Fruit fly (Drosophila melanogaster): ENCODE measurements around the gene Tom70.
A peak's percentile ranks its signal among the peaks of the same experiment; 100 is the strongest.

The Tom70 gene

DNA sequence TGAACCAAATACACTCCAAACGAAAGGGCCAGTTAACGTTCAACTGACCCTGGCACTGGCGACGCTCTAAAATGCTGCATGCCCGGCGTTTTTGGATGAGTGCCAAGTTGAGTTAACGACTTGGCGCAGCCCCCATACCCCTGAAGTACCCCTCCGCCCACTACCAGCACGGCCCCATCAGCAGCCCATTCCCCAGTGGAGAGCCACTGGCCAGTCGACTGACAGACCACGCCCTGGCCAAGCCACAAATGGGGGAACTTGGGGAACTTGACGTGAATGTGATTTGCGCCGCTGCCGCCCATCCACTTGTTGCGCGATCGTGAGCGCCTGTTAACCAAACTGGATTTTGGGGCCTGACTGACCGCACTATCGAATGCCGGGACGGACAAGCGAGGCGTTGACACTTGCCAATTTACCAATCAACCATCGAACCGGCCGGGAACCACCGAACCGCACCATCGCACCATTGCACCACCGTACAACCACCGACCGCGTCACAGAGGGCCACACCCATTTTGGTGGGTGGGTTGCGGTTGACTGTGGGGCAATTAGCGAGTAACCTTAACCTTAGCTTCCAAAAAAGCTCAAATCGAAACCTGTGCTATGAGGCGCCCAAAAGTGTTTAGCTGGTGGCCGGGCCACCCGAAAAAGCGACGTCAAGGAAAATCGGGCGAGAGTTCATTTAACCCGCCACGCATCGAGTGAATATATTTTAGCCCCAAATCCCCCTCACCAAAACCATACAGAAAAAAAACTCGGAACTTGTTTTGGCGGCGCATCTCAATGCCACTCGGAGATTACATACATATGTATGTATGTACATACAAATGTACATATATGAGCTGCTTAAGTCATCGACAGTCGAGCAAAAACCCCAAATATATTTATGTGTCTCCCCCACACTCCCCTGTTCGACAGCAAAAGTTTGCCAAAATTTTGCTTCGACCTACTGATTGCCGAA lies 32.6 kb downstream of the Tom70 start:
- TF ChIP-seq sv (GFP tag; optimal IDR thresholded peaks at IDR 0.05), result no peak
- TF ChIP-seq Dfd (GFP tag; optimal IDR thresholded peaks at IDR 0.05), result no peak
- TF ChIP-seq CrebA (GFP tag; optimal IDR thresholded peaks at IDR 0.05; ENCODE audit: borderline replicate concordance), result no peak
- no peak for TF ChIP-seq Myc (optimal IDR thresholded peaks at IDR 0.05)
- TF ChIP-seq psq (GFP tag; optimal IDR thresholded peaks at IDR 0.05), result peak; percentile 5
- TF ChIP-seq tai (GFP tag; optimal IDR thresholded peaks at IDR 0.05), result no peak
- no peak for TF ChIP-seq Hr83 (GFP tag; optimal IDR thresholded peaks at IDR 0.05; ENCODE audit: poor library complexity, severe bottlenecking)
- no peak for TF ChIP-seq N (GFP tag; optimal IDR thresholded peaks at IDR 0.05)
- no peak for TF ChIP-seq dmrt93B (GFP tag; optimal IDR thresholded peaks at IDR 0.05)
- peak; percentile 59 for TF ChIP-seq br (GFP tag; optimal IDR thresholded peaks at IDR 0.05)
- no peak for TF ChIP-seq Abd-B (GFP tag; optimal IDR thresholded peaks at IDR 0.05)
- no peak for TF ChIP-seq foxo (GFP tag; optimal IDR thresholded peaks at IDR 0.05)
- TF ChIP-seq brk (GFP tag; optimal IDR thresholded peaks at IDR 0.05), result no peak
- peak; percentile 23 for TF ChIP-seq fru (GFP tag; optimal IDR thresholded peaks at IDR 0.05)
- no peak for TF ChIP-seq dsf (GFP tag; optimal IDR thresholded peaks at IDR 0.05; ENCODE audit: borderline replicate concordance)
- peak; percentile 53 for TF ChIP-seq sage (GFP tag; optimal IDR thresholded peaks at IDR 0.05)
- TF ChIP-seq lola (GFP tag; optimal IDR thresholded peaks at IDR 0.05), result no peak
- no peak for TF ChIP-seq CG9705 (GFP tag; optimal IDR thresholded peaks at IDR 0.05)
- TF ChIP-seq Mio (GFP tag; optimal IDR thresholded peaks at IDR 0.05), result no peak
- TF ChIP-seq Hr78 (GFP tag; optimal IDR thresholded peaks at IDR 0.05), result no peak
- no peak for TF ChIP-seq Hnf4 (GFP tag; optimal IDR thresholded peaks at IDR 0.05)
- no peak for TF ChIP-seq h (GFP tag; optimal IDR thresholded peaks at IDR 0.05)
- TF ChIP-seq Vsx2 (GFP tag; optimal IDR thresholded peaks at IDR 0.05; ENCODE audit: partially characterized antibody), result no peak
- no peak for TF ChIP-seq OdsH (GFP tag; optimal IDR thresholded peaks at IDR 0.05)
- TF ChIP-seq ey (GFP tag; optimal IDR thresholded peaks at IDR 0.05), result no peak
- no peak for TF ChIP-seq CG32264 (GFP tag; optimal IDR thresholded peaks at IDR 0.05)
- peak; percentile 27 for TF ChIP-seq Sp1 (GFP tag; optimal IDR thresholded peaks at IDR 0.05)
- no peak for TF ChIP-seq Rel (GFP tag; optimal IDR thresholded peaks at IDR 0.05)
- peak; percentile 100 for TF ChIP-seq Rel (tag; optimal IDR thresholded peaks at IDR 0.05)
- TF ChIP-seq Jra (GFP tag; optimal IDR thresholded peaks at IDR 0.05), result peak; percentile 40
- peak; percentile 1 for TF ChIP-seq rgr (GFP tag; optimal IDR thresholded peaks at IDR 0.05)
- no peak for TF ChIP-seq HLH106 (tag; optimal IDR thresholded peaks at IDR 0.05)
- TF ChIP-seq Dif (GFP tag; optimal IDR thresholded peaks at IDR 0.05; ENCODE audit: partially characterized antibody), result no peak
- peak; percentile 59 to 62 for TF ChIP-seq dl (GFP tag; optimal IDR thresholded peaks at IDR 0.05; ENCODE audit: insufficient read depth in 1 of 2, partially characterized antibody in 2 of 2)
- TF ChIP-seq GATAd (GFP tag; optimal IDR thresholded peaks at IDR 0.05), result no peak
- no peak for TF ChIP-seq pan (optimal IDR thresholded peaks at IDR 0.05)
- TF ChIP-seq woc (GFP tag; optimal IDR thresholded peaks at IDR 0.05), result no peak
- no peak for TF ChIP-seq usp (GFP tag; optimal IDR thresholded peaks at IDR 0.05)
- no peak for TF ChIP-seq jim (GFP tag; optimal IDR thresholded peaks at IDR 0.05)

DNA sequence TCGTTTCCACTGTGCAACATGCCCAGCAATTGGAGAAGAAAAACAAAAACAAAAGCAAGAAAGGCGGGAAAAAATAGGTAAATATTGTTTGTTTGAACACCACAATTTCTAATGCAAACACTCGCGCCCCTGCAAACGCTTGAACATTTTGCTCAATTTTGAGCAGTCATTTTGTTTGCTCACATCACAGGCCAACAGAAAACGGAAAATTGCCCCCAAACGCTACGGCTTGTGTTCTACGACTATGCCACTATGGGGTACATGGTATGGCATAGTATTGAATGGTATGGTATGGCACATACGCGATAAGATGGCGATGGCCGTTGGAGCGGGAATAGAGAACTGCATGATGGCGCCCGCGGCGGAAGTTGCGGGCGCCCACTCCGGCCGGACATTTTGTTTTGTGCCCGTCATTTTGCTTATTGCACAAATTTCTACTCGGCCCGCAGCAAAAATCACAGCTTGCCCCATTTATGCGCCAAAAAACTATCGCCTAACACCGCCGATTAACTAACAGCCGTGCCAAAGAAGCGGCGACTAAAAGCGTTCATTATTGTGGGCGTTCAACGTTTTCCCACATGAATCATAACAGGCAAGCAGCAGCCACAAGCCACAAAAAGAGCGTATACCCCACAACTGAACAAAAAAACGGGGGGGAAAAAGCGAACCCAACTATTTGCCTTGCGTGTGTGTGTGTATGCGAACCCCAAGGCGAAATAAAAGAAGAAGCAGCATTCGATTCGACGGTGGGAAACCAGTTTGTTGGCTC lies 33.9 kb downstream of the Tom70 start:
- no peak for TF ChIP-seq CG32264 (GFP tag; optimal IDR thresholded peaks at IDR 0.05)
- TF ChIP-seq Rel (GFP tag; optimal IDR thresholded peaks at IDR 0.05), result no peak
- no peak for TF ChIP-seq Rel (tag; optimal IDR thresholded peaks at IDR 0.05)
- no peak for TF ChIP-seq CrebA (GFP tag; optimal IDR thresholded peaks at IDR 0.05; ENCODE audit: borderline replicate concordance)
- TF ChIP-seq OdsH (GFP tag; optimal IDR thresholded peaks at IDR 0.05), result peak; percentile 44
- TF ChIP-seq Myc (optimal IDR thresholded peaks at IDR 0.05), result no peak
- no peak for TF ChIP-seq Hnf4 (GFP tag; optimal IDR thresholded peaks at IDR 0.05)
- no peak for TF ChIP-seq br (GFP tag; optimal IDR thresholded peaks at IDR 0.05)
- no peak for TF ChIP-seq fru (GFP tag; optimal IDR thresholded peaks at IDR 0.05)
- TF ChIP-seq dsf (GFP tag; optimal IDR thresholded peaks at IDR 0.05; ENCODE audit: borderline replicate concordance), result no peak
- no peak for TF ChIP-seq Dfd (GFP tag; optimal IDR thresholded peaks at IDR 0.05)
- no peak for TF ChIP-seq Hr78 (GFP tag; optimal IDR thresholded peaks at IDR 0.05)
- peak; percentile 28 for TF ChIP-seq sv (GFP tag; optimal IDR thresholded peaks at IDR 0.05)
- TF ChIP-seq foxo (GFP tag; optimal IDR thresholded peaks at IDR 0.05), result peak in 1 of 2 experiments; percentile 22
- TF ChIP-seq dmrt93B (GFP tag; optimal IDR thresholded peaks at IDR 0.05), result no peak
- TF ChIP-seq rgr (GFP tag; optimal IDR thresholded peaks at IDR 0.05), result peak; percentile 11
- no peak for TF ChIP-seq brk (GFP tag; optimal IDR thresholded peaks at IDR 0.05)
- TF ChIP-seq Abd-B (GFP tag; optimal IDR thresholded peaks at IDR 0.05), result no peak
- no peak for TF ChIP-seq Hr83 (GFP tag; optimal IDR thresholded peaks at IDR 0.05; ENCODE audit: poor library complexity, severe bottlenecking)
- TF ChIP-seq dl (GFP tag; optimal IDR thresholded peaks at IDR 0.05; ENCODE audit: insufficient read depth in 1 of 2, partially characterized antibody in 2 of 2), result peak in 1 of 2 experiments; percentile 31
- TF ChIP-seq CG9705 (GFP tag; optimal IDR thresholded peaks at IDR 0.05), result no peak

All from whole organism, wandering third instar larva.